Fruit fly (Drosophila melanogaster): Measurements from ENCODE around the gene CG5676.

CG5676 gene

DNA sequence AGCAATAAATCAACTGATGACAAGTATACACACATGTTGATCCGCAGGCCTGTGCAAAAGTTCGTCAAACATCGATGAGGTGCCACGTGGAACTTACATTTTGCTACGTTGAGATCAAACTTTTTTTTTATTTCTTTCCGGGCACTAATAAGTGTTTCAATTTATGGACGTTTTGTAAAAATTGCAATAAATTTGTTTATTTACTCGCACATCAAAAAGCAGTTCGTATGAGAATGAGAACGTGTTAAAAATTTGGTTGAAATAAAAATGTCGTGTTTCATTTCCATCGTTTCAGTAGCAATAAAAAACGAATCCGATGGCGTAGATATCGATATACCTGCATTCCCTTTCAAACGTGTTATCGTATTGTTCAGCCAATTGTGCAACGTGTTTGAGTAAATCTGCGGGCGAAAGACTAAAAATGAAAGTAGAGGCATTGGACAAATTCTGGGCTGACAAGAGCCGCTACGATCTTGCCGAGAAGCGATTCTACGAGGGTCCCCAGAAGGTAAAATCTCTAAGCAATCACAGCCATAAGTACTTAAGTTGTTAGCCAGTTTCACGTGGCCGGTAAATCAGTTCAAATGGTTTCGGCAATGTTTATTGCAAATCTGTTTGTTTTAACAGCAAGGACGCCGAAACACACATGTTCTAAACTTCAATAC, 23.4 kb downstream of the CG5676 start, which contains the start of gene eEF1delta:
Gene eEF1delta (plus strand): TSS at position 356 of the 665 bp plus-strand sequence.
- no peak for TF ChIP-seq CG12605 (GFP tag; IDR thresholded peaks at IDR 0.05)

dm6 chr2L:10231510-10231909, 24.2 kb downstream of the CG5676 start, which contains the start of gene ova:
Gene ova (minus strand): TSS chr2L:10231692.
- no peak for TF ChIP-seq CG9948 (tag; optimal IDR thresholded peaks at IDR 0.05)
- TF ChIP-seq CG17806 (tag; optimal IDR thresholded peaks at IDR 0.05): no peak
- no peak for TF ChIP-seq Pif1B (GFP tag; optimal IDR thresholded peaks at IDR 0.05)
- no peak for TF ChIP-seq CG32121 (GFP tag; IDR thresholded peaks at IDR 0.05)
- no peak for TF ChIP-seq CG4496 (GFP tag; IDR thresholded peaks at IDR 0.05)
- TF ChIP-seq EcR (GFP tag; optimal IDR thresholded peaks at IDR 0.05): no peak
- no peak for TF ChIP-seq CG13204 (GFP tag; optimal IDR thresholded peaks at IDR 0.05)

- TF ChIP-seq Ets98B (GFP tag; IDR thresholded peaks at IDR 0.05): no peak
- peak; percentile 61 for TF ChIP-seq CG8301 (tag; optimal IDR thresholded peaks at IDR 0.05)
- TF ChIP-seq D1 (tag; optimal IDR thresholded peaks at IDR 0.05): no peak
- peak; percentile 30 for TF ChIP-seq CG9948 (tag; optimal IDR thresholded peaks at IDR 0.05)
- TF ChIP-seq CG8159 (tag; optimal IDR thresholded peaks at IDR 0.05): peak; percentile 38
- TF ChIP-seq CG15710 (tag; optimal IDR thresholded peaks at IDR 0.05): peak; percentile 10
- TF ChIP-seq Pif1A (GFP tag; optimal IDR thresholded peaks at IDR 0.05): peak; percentile 79
- peak; percentile 65; the same call in 2 of the 3 replicates for TF ChIP-seq CG4496 (GFP tag; IDR thresholded peaks at IDR 0.05)
- no peak for TF ChIP-seq CG12605 (GFP tag; IDR thresholded peaks at IDR 0.05)
- peak; percentile 62 for TF ChIP-seq Pif1B (GFP tag; optimal IDR thresholded peaks at IDR 0.05)
- TF ChIP-seq CG17806 (tag; optimal IDR thresholded peaks at IDR 0.05): peak; percentile 53
- TF ChIP-seq CG32121 (GFP tag; IDR thresholded peaks at IDR 0.05): peak; percentile 54; the same call in 1 of the 2 replicates
Observed at dm6 chr2L:10231092-10231494, 24.6 kb downstream of the CG5676 start.

- TF ChIP-seq Pif1A (GFP tag; optimal IDR thresholded peaks at IDR 0.05) (no peak), gl (tag; optimal IDR thresholded peaks at IDR 0.05) (no peak), CG10348 (GFP tag; IDR thresholded peaks at IDR 0.05) (no peak), CG8159 (tag; optimal IDR thresholded peaks at IDR 0.05) (no peak)
Observed at dm6 chr2L:10230455-10230854, 25.2 kb downstream of the CG5676 start.

dm6 chr2L:10226724-10227407, 28.8 kb downstream of the CG5676 start, which contains the start of gene CG5708:
Gene CG5708 (minus strand): TSS chr2L:10226808.
- TF ChIP-seq Snoo (tag; optimal IDR thresholded peaks at IDR 0.05) (no peak), CG12605 (GFP tag; IDR thresholded peaks at IDR 0.05) (no peak), CG15710 (tag; optimal IDR thresholded peaks at IDR 0.05) (peak; percentile 11)

DNA sequence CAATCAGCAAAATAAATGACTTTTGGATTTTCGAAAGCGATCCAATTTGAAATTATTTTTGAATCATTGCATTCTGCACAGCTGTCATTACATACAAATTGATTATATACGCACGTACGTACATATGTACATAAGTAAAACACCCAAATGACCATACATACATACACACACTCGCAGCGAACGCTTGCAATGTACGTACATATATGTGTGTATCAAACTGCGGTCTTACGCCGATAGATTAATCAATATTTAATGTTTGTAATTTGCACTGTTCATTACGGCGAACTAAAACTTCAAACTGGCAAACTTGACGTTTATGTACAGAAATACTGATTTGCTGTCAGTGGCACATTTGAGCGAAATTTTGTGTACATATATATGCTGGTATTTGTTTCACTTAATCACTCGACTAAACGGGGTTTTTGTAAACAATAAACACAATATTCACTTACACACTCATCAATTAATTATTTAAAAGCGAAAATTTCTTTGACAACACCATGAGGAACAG, 29.4 kb downstream of the CG5676 start:
- no peak for TF ChIP-seq CG34367 (tag; optimal IDR thresholded peaks at IDR 0.05)
- no peak for TF ChIP-seq Snoo (tag; optimal IDR thresholded peaks at IDR 0.05)

DNA sequence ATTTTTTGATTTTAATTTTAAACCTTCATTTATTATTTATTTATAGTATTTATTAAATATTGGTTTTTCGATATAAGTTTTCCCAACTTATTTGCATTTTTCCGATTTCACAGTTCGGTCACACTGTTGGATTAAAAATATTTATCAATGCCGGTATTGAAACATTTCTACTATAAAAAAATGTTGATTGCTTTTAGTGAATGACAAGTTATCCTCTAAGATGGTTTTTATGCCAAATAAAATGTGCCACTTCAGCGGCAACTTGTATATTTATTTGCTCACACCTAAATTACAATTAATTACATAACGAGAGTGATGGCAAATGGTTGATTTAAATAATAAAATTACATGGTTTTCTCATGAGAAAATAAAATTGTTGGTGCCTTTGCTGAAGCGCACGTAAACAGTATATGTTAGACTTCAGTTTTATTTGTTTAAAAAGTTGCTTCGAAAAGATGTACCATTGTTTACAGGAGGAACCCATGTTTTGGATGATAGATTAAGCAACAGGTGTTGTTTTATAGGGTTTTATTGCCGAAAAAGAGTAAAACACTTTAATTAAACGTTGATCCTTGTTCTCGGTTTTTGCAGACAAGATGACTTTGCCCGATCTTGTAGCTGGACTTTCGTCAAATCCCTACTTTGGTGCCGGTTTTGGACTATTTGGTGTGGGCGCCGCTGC, 33.0 kb downstream of the CG5676 start, which contains the start of gene Bcs1:
Gene Bcs1 (plus strand): TSS at position 108 of the 682 bp plus-strand sequence.
- peak; percentile 25 for TF ChIP-seq D1 (tag; optimal IDR thresholded peaks at IDR 0.05)
- no peak for TF ChIP-seq CG15710 (tag; optimal IDR thresholded peaks at IDR 0.05)

dm6 chr2L:10221387-10221705, 34.3 kb downstream of the CG5676 start:
- TF ChIP-seq Pif1A (GFP tag; optimal IDR thresholded peaks at IDR 0.05): no peak
- no peak for TF ChIP-seq rn (GFP tag; IDR thresholded peaks at IDR 0.05)
- no peak for TF ChIP-seq D1 (tag; optimal IDR thresholded peaks at IDR 0.05)
- no peak for TF ChIP-seq fd96Ca (GFP tag; IDR thresholded peaks at IDR 0.05)
- no peak for TF ChIP-seq CG4496 (GFP tag; IDR thresholded peaks at IDR 0.05)
- TF ChIP-seq CG15710 (tag; optimal IDR thresholded peaks at IDR 0.05): no peak
- no peak for TF ChIP-seq CG34367 (tag; optimal IDR thresholded peaks at IDR 0.05)
- no peak for TF ChIP-seq CG9948 (tag; optimal IDR thresholded peaks at IDR 0.05)
- no peak for TF ChIP-seq CG8159 (tag; optimal IDR thresholded peaks at IDR 0.05)
- no peak for TF ChIP-seq gl (tag; optimal IDR thresholded peaks at IDR 0.05)
- TF ChIP-seq CG12605 (GFP tag; IDR thresholded peaks at IDR 0.05): no peak
- no peak for TF ChIP-seq Pif1B (GFP tag; optimal IDR thresholded peaks at IDR 0.05)

Measured in whole organism, pupa.